Fruit fly (Drosophila melanogaster): Measurements from ENCODE around the gene cact.

The cact gene

dm6 chr2L:16325515-16326257 is at the start of gene cact:
TSS of gene cact (minus strand) at chr2L:16326207.
- TF ChIP-seq CG8478 (optimal IDR thresholded peaks at IDR 0.05), result no peak
- TF ChIP-seq Dll (optimal IDR thresholded peaks at IDR 0.05), result no peak

- TF ChIP-seq psq (optimal IDR thresholded peaks at IDR 0.05) (no peak), CG8478 (optimal IDR thresholded peaks at IDR 0.05) (no peak), Dll (optimal IDR thresholded peaks at IDR 0.05) (no peak), usp (GFP tag; optimal IDR thresholded peaks at IDR 0.05) (no peak), pan (optimal IDR thresholded peaks at IDR 0.05) (no peak)
These were observed 48.7 kb upstream of the cact start for dm6 chr2L:16374691-16375090.

- TF ChIP-seq usp (GFP tag; optimal IDR thresholded peaks at IDR 0.05) (no peak), psq (optimal IDR thresholded peaks at IDR 0.05) (no peak), pan (optimal IDR thresholded peaks at IDR 0.05) (no peak)
These were observed 39.6 kb upstream of the cact start, which contains the start of gene jhamt for dm6 chr2L:16365603-16366002. TSS of gene jhamt (plus strand) at chr2L:16365903.

- TF ChIP-seq psq (optimal IDR thresholded peaks at IDR 0.05) (no peak), CG8478 (optimal IDR thresholded peaks at IDR 0.05) (no peak), EcR (GFP tag; optimal IDR thresholded peaks at IDR 0.05) (no peak), pan (optimal IDR thresholded peaks at IDR 0.05) (no peak), Dll (optimal IDR thresholded peaks at IDR 0.05) (no peak), usp (GFP tag; optimal IDR thresholded peaks at IDR 0.05) (no peak)
These were observed 31.9 kb upstream of the cact start for dm6 chr2L:16357865-16358264.

- no peak for TF ChIP-seq CG8478 (optimal IDR thresholded peaks at IDR 0.05)
- no peak for TF ChIP-seq EcR (GFP tag; optimal IDR thresholded peaks at IDR 0.05)
- no peak for TF ChIP-seq psq (optimal IDR thresholded peaks at IDR 0.05)
- no peak for TF ChIP-seq pan (optimal IDR thresholded peaks at IDR 0.05)
- TF ChIP-seq Dll (optimal IDR thresholded peaks at IDR 0.05), result no peak
- TF ChIP-seq usp (GFP tag; optimal IDR thresholded peaks at IDR 0.05), result no peak
These were observed 30.4 kb upstream of the cact start, which contains the start of gene CaBP1 for dm6 chr2L:16356249-16357025. TSS of gene CaBP1 (minus strand) at chr2L:16356735.

- TF ChIP-seq Dll (optimal IDR thresholded peaks at IDR 0.05), result no peak
- TF ChIP-seq pan (optimal IDR thresholded peaks at IDR 0.05), result no peak
- no peak for TF ChIP-seq EcR (GFP tag; optimal IDR thresholded peaks at IDR 0.05)
- no peak for TF ChIP-seq usp (GFP tag; optimal IDR thresholded peaks at IDR 0.05)
- no peak for TF ChIP-seq psq (optimal IDR thresholded peaks at IDR 0.05)
- no peak for TF ChIP-seq CG8478 (optimal IDR thresholded peaks at IDR 0.05)
These were observed 27.8 kb upstream of the cact start for dm6 chr2L:16353765-16354164.

dm6 chr2L:16352585-16353580 is 26.9 kb upstream of the cact start, which contains the start of the genes Hyls1, chif and CG4455:
TSS of gene Hyls1 (minus strand) at chr2L:16352628.
TSS of gene chif (minus strand) at chr2L:16352628.
TSS of gene CG4455 (plus strand) at chr2L:16352934.
- TF ChIP-seq Dll (optimal IDR thresholded peaks at IDR 0.05), result no peak
- TF ChIP-seq EcR (GFP tag; optimal IDR thresholded peaks at IDR 0.05), result no peak
- TF ChIP-seq pan (optimal IDR thresholded peaks at IDR 0.05), result no peak
- TF ChIP-seq usp (GFP tag; optimal IDR thresholded peaks at IDR 0.05), result no peak
- TF ChIP-seq CG8478 (optimal IDR thresholded peaks at IDR 0.05), result no peak
- no peak for TF ChIP-seq psq (optimal IDR thresholded peaks at IDR 0.05)

- TF ChIP-seq pan (optimal IDR thresholded peaks at IDR 0.05), result no peak
- no peak for TF ChIP-seq Dll (optimal IDR thresholded peaks at IDR 0.05)
These were observed 26.0 kb upstream of the cact start for dm6 chr2L:16351805-16352584.

- TF ChIP-seq CG8478 (optimal IDR thresholded peaks at IDR 0.05) (no peak), EcR (GFP tag; optimal IDR thresholded peaks at IDR 0.05) (no peak), pan (optimal IDR thresholded peaks at IDR 0.05) (no peak), psq (optimal IDR thresholded peaks at IDR 0.05) (peak; percentile 75)
These were observed 24.9 kb upstream of the cact start for dm6 chr2L:16350742-16351568.

dm6 chr2L:16350160-16350633 is 24.2 kb upstream of the cact start:
- no peak for TF ChIP-seq EcR (GFP tag; optimal IDR thresholded peaks at IDR 0.05)
- no peak for TF ChIP-seq Dll (optimal IDR thresholded peaks at IDR 0.05)
- TF ChIP-seq usp (GFP tag; optimal IDR thresholded peaks at IDR 0.05), result no peak
- no peak for TF ChIP-seq psq (optimal IDR thresholded peaks at IDR 0.05)
- TF ChIP-seq CG8478 (optimal IDR thresholded peaks at IDR 0.05), result no peak
- TF ChIP-seq pan (optimal IDR thresholded peaks at IDR 0.05), result no peak
